Fruit fly (Drosophila melanogaster) whole organism, embryonic: ENCODE data around the gene CAHbeta.

Experiments
- CG10431 ChIP-seq: fragments of 200-800 bp; sonication (Bioruptor generic); optimal IDR thresholded peaks from 3 replicates; lab custom pipeline; 2018; ENCODE audit warnings: missing biosample characterization, mild to moderate bottlenecking, missing genetic modification characterization
- CG10565 ChIP-seq: fragments of 200-800 bp; sonication (Bioruptor generic); optimal IDR thresholded peaks from 3 replicates; lab custom pipeline; 2016; ENCODE audit warnings: missing biosample characterization, mild to moderate bottlenecking, missing genetic modification characterization
- CG10959 ChIP-seq: fragments of 200-800 bp; sonication (Bioruptor generic); IDR thresholded peaks from 2 replicates; pipeline ENCODE4 v1.3.6; 2022; ENCODE audit warnings: missing biosample characterization, missing genetic modification characterization
- CG11723 ChIP-seq: fragments of 200-800 bp; sonication (Bioruptor generic); optimal IDR thresholded peaks from 2 replicates; lab custom pipeline; 2017; ENCODE audit warnings: missing biosample characterization, mild to moderate bottlenecking, missing genetic modification characterization
- CG12071 ChIP-seq: fragments of 200-800 bp; sonication (Bioruptor generic); optimal IDR thresholded peaks from 3 replicates; lab custom pipeline; 2018; ENCODE audit warnings: missing biosample characterization, mild to moderate bottlenecking, missing genetic modification characterization
- CG12219 ChIP-seq: fragments of 200-800 bp; sonication (Bioruptor generic); optimal IDR thresholded peaks from 3 replicates; lab custom pipeline; 2018; ENCODE audit warnings: missing biosample characterization, mild to moderate bottlenecking, missing genetic modification characterization
- CG13424 ChIP-seq: fragments of 200-800 bp; sonication (Bioruptor generic); optimal IDR thresholded peaks from 2 replicates; lab custom pipeline; 2019; ENCODE audit warnings: missing biosample characterization, mild to moderate bottlenecking, missing genetic modification characterization, moderate library complexity
- CG14441 ChIP-seq: fragments of 200-800 bp; sonication (Bioruptor generic); IDR thresholded peaks from 2 replicates; pipeline ENCODE4 v1.3.6; 2022; ENCODE audit warnings: missing biosample characterization, missing genetic modification characterization
- CG15479 ChIP-seq: fragments of 200-800 bp; sonication (Bioruptor generic); optimal IDR thresholded peaks from 3 replicates; lab custom pipeline; 2019; ENCODE audit warnings: missing biosample characterization, mild to moderate bottlenecking, missing genetic modification characterization, moderate library complexity
- CG15601 ChIP-seq: fragments of 200-800 bp; sonication (Bioruptor generic); optimal IDR thresholded peaks from 3 replicates; lab custom pipeline; 2019; ENCODE audit warnings: missing biosample characterization, mild to moderate bottlenecking, missing genetic modification characterization, moderate library complexity
- CG16813 ChIP-seq: fragments of 200-800 bp; sonication (Bioruptor generic); IDR thresholded peaks from 3 replicates; pipeline ENCODE4 v1.3.6; 2022; ENCODE audit warnings: missing biosample characterization, missing genetic modification characterization; ENCODE audit not compliant: partially characterized antibody
- CG17361 ChIP-seq: fragments of 200-800 bp; sonication (Bioruptor generic); IDR thresholded peaks from 3 replicates; pipeline ENCODE4 v1.3.6; 2022; ENCODE audit warnings: missing biosample characterization, missing genetic modification characterization
- CG17568 ChIP-seq: fragments of 200-800 bp; sonication (Bioruptor generic); optimal IDR thresholded peaks from 2 replicates; lab custom pipeline; 2018; ENCODE audit warnings: missing biosample characterization, mild to moderate bottlenecking, missing genetic modification characterization, moderate library complexity
- CG1832 ChIP-seq: fragments of 200-800 bp; sonication (Bioruptor generic); optimal IDR thresholded peaks from 2 replicates; lab custom pipeline; 2017; ENCODE audit warnings: missing biosample characterization, mild to moderate bottlenecking, missing genetic modification characterization, inconsistent platforms
- CG43689 ChIP-seq: fragments of 200-800 bp; sonication (Bioruptor generic); IDR thresholded peaks from 2 replicates; pipeline ENCODE4 v1.3.6; 2022; ENCODE audit warnings: missing biosample characterization, missing genetic modification characterization
- CG4617 ChIP-seq: fragments of 200-800 bp; sonication (Bioruptor generic); optimal IDR thresholded peaks from 3 replicates; lab custom pipeline; 2016; ENCODE audit warnings: missing biosample characterization, missing genetic modification characterization, borderline replicate concordance
- CG6765 ChIP-seq: fragments of 200-800 bp; sonication (Bioruptor generic); optimal IDR thresholded peaks from 3 replicates; lab custom pipeline; 2017; ENCODE audit warnings: missing biosample characterization, mild to moderate bottlenecking, missing genetic modification characterization
- CG7271 ChIP-seq: fragments of 200-800 bp; sonication (Bioruptor generic); optimal IDR thresholded peaks from 2 replicates; lab custom pipeline; 2018; ENCODE audit warnings: missing biosample characterization, mild to moderate bottlenecking, missing genetic modification characterization, moderate library complexity
- CG7786 ChIP-seq: fragments of 200-800 bp; sonication (Bioruptor generic); optimal IDR thresholded peaks from 2 replicates; lab custom pipeline; 2016; ENCODE audit warnings: missing biosample characterization, missing genetic modification characterization
- CG8281 ChIP-seq: fragments of 200-800 bp; sonication (Bioruptor generic); optimal IDR thresholded peaks from 2 replicates; lab custom pipeline; 2018; ENCODE audit warnings: missing biosample characterization, mild to moderate bottlenecking, missing genetic modification characterization, moderate library complexity
- Camta ChIP-seq: fragments of 200-800 bp; sonication (Bioruptor generic); optimal IDR thresholded peaks from 2 replicates; lab custom pipeline; 2016; ENCODE audit warnings: missing biosample characterization, missing genetic modification characterization
- D19B ChIP-seq: fragments of 200-800 bp; sonication (Bioruptor generic); optimal IDR thresholded peaks from 2 replicates; lab custom pipeline; 2017; ENCODE audit warnings: missing biosample characterization, mild to moderate bottlenecking, missing genetic modification characterization
- Dll ChIP-seq: fragments of 200-800 bp; sonication (Bioruptor generic); IDR thresholded peaks from 4 replicates; pipeline ENCODE4 v1.3.6; 2022; ENCODE audit warnings: missing biosample characterization, missing genetic modification characterization; ENCODE audit not compliant: partially characterized antibody
- E2f2 ChIP-seq: fragments of 200-800 bp; sonication (Bioruptor generic); IDR thresholded peaks from 2 replicates; pipeline ENCODE4 v1.3.6; 2022; ENCODE audit warnings: missing biosample characterization, missing genetic modification characterization
- Fer1 ChIP-seq: fragments of 200-800 bp; sonication (Bioruptor generic); optimal IDR thresholded peaks from 2 replicates; lab custom pipeline; 2017; ENCODE audit warnings: missing biosample characterization, mild to moderate bottlenecking, missing genetic modification characterization
- Fer3 ChIP-seq: fragments of 200-800 bp; sonication (Bioruptor generic); optimal IDR thresholded peaks from 2 replicates; lab custom pipeline; 2018; ENCODE audit warnings: missing biosample characterization, mild to moderate bottlenecking, missing genetic modification characterization, moderate library complexity
- HLH3B ChIP-seq: fragments of 200-800 bp; sonication (Bioruptor generic); IDR thresholded peaks from 2 replicates; pipeline ENCODE4 v1.3.6; 2022; ENCODE audit warnings: missing biosample characterization, missing genetic modification characterization
- HLH4C ChIP-seq: fragments of 200-800 bp; sonication (Bioruptor generic); IDR thresholded peaks from 3 replicates; pipeline ENCODE4 v1.3.6; 2022; ENCODE audit warnings: missing biosample characterization, missing genetic modification characterization; ENCODE audit not compliant: partially characterized antibody
- HmgZ ChIP-seq: fragments of 200-800 bp; sonication (Bioruptor generic); optimal IDR thresholded peaks from 2 replicates; lab custom pipeline; 2018; ENCODE audit warnings: missing biosample characterization, mild to moderate bottlenecking, missing genetic modification characterization
- Hr3 ChIP-seq: fragments of 200-800 bp; sonication (Bioruptor generic); optimal IDR thresholded peaks from 3 replicates; lab custom pipeline; 2016; ENCODE audit warnings: missing biosample characterization, missing genetic modification characterization
- NFAT ChIP-seq: fragments of 200-800 bp; sonication (Bioruptor generic); IDR thresholded peaks from 2 replicates; pipeline ENCODE4 v1.3.6; 2022; ENCODE audit warnings: missing biosample characterization, missing genetic modification characterization
- PHDP ChIP-seq: fragments of 200-800 bp; sonication (Bioruptor generic); optimal IDR thresholded peaks from 3 replicates; lab custom pipeline; 2018; ENCODE audit warnings: missing biosample characterization, mild to moderate bottlenecking, missing genetic modification characterization, moderate library complexity
- Sry-δ ChIP-seq: fragments of 200-800 bp; sonication (Bioruptor generic); optimal IDR thresholded peaks from 2 replicates; lab custom pipeline; 2016; ENCODE audit warnings: missing biosample characterization, missing genetic modification characterization
- Trl ChIP-seq, 3 experiments: fragments of >200 bp in 2 of 3; fragments of 200-800 bp in 1 of 3; sonication (Bioruptor generic) in 1 of 3; optimal IDR thresholded peaks; 2 replicates in 1 of 3; 3 replicates in 2 of 3; lab custom pipeline; 2016 to 2017; ENCODE audit warnings: missing biosample characterization in 1 of 3, missing genetic modification characterization in 1 of 3
- ab ChIP-seq: fragments of 200-800 bp; sonication (Bioruptor generic); optimal IDR thresholded peaks from 2 replicates; lab custom pipeline; 2016; ENCODE audit warnings: missing biosample characterization, missing genetic modification characterization
- chm ChIP-seq: fragments of 200-800 bp; sonication (Bioruptor generic); IDR thresholded peaks from 2 replicates; pipeline ENCODE4 v1.3.6; 2022; ENCODE audit warnings: missing biosample characterization, missing genetic modification characterization
- chn ChIP-seq: fragments of 200-800 bp; sonication (Bioruptor generic); optimal IDR thresholded peaks from 2 replicates; lab custom pipeline; 2016; ENCODE audit warnings: missing biosample characterization, missing genetic modification characterization
- cwo ChIP-seq: fragments of 200-800 bp; sonication (Bioruptor generic); optimal IDR thresholded peaks from 3 replicates; lab custom pipeline; 2017; ENCODE audit warnings: missing biosample characterization, missing genetic modification characterization, mild to moderate bottlenecking, moderate library complexity, missing genetic modification reagents
- eyg ChIP-seq: fragments of 200-800 bp; sonication (Bioruptor generic); optimal IDR thresholded peaks from 3 replicates; lab custom pipeline; 2016; ENCODE audit warnings: missing biosample characterization, missing genetic modification characterization
- gce ChIP-seq: fragments of 200-800 bp; sonication (Bioruptor generic); IDR thresholded peaks from 3 replicates; pipeline ENCODE4 v1.3.6; 2022; ENCODE audit warnings: missing biosample characterization, missing genetic modification characterization
- ham ChIP-seq: fragments of 200-800 bp; sonication (Bioruptor generic); IDR thresholded peaks from 2 replicates; pipeline ENCODE4 v1.3.6; 2022; ENCODE audit warnings: missing biosample characterization, missing genetic modification characterization
- hbn ChIP-seq: fragments of 200-800 bp; sonication (Bioruptor generic); IDR thresholded peaks from 2 replicates; pipeline ENCODE4 v1.3.6; 2022; ENCODE audit warnings: missing biosample characterization, missing genetic modification characterization; ENCODE audit not compliant: partially characterized antibody
- lbe ChIP-seq: fragments of 200-800 bp; sonication (Bioruptor generic); optimal IDR thresholded peaks from 2 replicates; lab custom pipeline; 2016; ENCODE audit warnings: missing biosample characterization, mild to moderate bottlenecking, missing genetic modification characterization
- odd ChIP-seq: fragments of 200-800 bp; sonication (Bioruptor generic); optimal IDR thresholded peaks from 2 replicates; lab custom pipeline; 2017; ENCODE audit warnings: missing biosample characterization, mild to moderate bottlenecking, missing genetic modification characterization
- pfk ChIP-seq: fragments of 200-800 bp; sonication (Bioruptor generic); optimal IDR thresholded peaks from 2 replicates; lab custom pipeline; 2018; ENCODE audit warnings: missing biosample characterization, mild to moderate bottlenecking, missing genetic modification characterization, moderate library complexity
- rib ChIP-seq: fragments of 200-800 bp; sonication (Bioruptor generic); IDR thresholded peaks from 2 replicates; pipeline ENCODE4 v1.3.6; 2022; ENCODE audit warnings: missing biosample characterization, missing genetic modification characterization
- sim ChIP-seq: fragments of 200-800 bp; sonication (Bioruptor generic); IDR thresholded peaks from 2 replicates; pipeline ENCODE4 v1.3.6; 2022; ENCODE audit warnings: missing biosample characterization, missing genetic modification characterization
- slbo ChIP-seq: fragments of 200-800 bp; sonication (Bioruptor generic); IDR thresholded peaks from 2 replicates; pipeline ENCODE4 v1.3.6; 2022; ENCODE audit warnings: missing biosample characterization, missing genetic modification characterization

Gene CAHbeta

dm6 chr3R:8931777-8932345 lies 48.8 kb upstream of the CAHbeta start, which contains the start of gene pyd (continued):
- TF ChIP-seq chn (peak; percentile 64), gce (GFP tag; lab: Robert Waterston, UW) (peak; percentile 59; the same call in 1 of the 3 replicates), PHDP (tag; lab: Kevin White, UChicago) (peak; percentile 47), CG6765 (no peak), Sry-δ (GFP tag; lab: Kevin White, UChicago) (peak; percentile 83), lbe (peak; percentile 3), CG7271 (tag; lab: Kevin White, UChicago) (no peak), Fer1 (peak; percentile 76), eyg (peak; percentile 68), HmgZ (tag; lab: Kevin White, UChicago) (peak; percentile 68), odd (GFP tag; lab: Kevin White, UChicago) (peak; percentile 60), CG12071 (GFP tag; lab: Kevin White, UChicago) (peak; percentile 25), slbo (peak; percentile 47), Trl (optimal IDR thresholded peaks at IDR 0.05; lab: Kevin White, UChicago) (peak in 1 of 2 experiments; percentile 10), Trl (GFP tag; optimal IDR thresholded peaks at IDR 0.05; lab: Kevin White, UChicago) (peak; percentile 77), E2f2 (GFP tag; lab: Robert Waterston, UW) (peak; percentile 58), rib (GFP tag; lab: Robert Waterston, UW) (peak; percentile 51), D19B (peak; percentile 17), CG10565 (GFP tag; lab: Kevin White, UChicago) (no peak), CG43689 (no peak), CG17361 (GFP tag; lab: Robert Waterston, UW) (peak; percentile 81), CG10431 (GFP tag; lab: Kevin White, UChicago) (peak; percentile 52), Hr3 (GFP tag; lab: Kevin White, UChicago) (peak; percentile 58), ham (GFP tag; lab: Robert Waterston, UW) (no peak), CG15601 (tag; lab: Kevin White, UChicago) (peak; percentile 59), CG8281 (tag; lab: Kevin White, UChicago) (peak; percentile 89), CG10959 (GFP tag; lab: Robert Waterston, UW) (0 out of 2 replicates have a peak, but pooled peaks have one; percentile 5), Fer3 (peak; percentile 41), chm (GFP tag; lab: Robert Waterston, UW) (peak; percentile 92), hbn (GFP tag; lab: Robert Waterston, UW) (no peak; the same call in 1 of the 2 replicates), CG7786 (GFP tag; lab: Kevin White, UChicago) (peak; percentile 70), cwo (GFP tag; lab: Kevin White, UChicago) (no peak), ab (GFP tag; lab: Kevin White, UChicago) (no peak), CG14441 (GFP tag; lab: Robert Waterston, UW) (peak; percentile 46; the same call in 1 of the 2 replicates), CG11723 (GFP tag; lab: Kevin White, UChicago) (peak; percentile 36), CG4617 (GFP tag; lab: Kevin White, UChicago) (peak; percentile 45), HLH4C (GFP tag; lab: Robert Waterston, UW) (peak; percentile 65; the same call in 2 of the 3 replicates), Dll (GFP tag; lab: Robert Waterston, UW) (peak; percentile 69), CG13424 (peak; percentile 65), CG12219 (peak; percentile 38), HLH3B (GFP tag; lab: Robert Waterston, UW) (peak; percentile 32; the same call in 1 of the 2 replicates), pfk (GFP tag; lab: Kevin White, UChicago) (peak; percentile 60), Camta (peak; percentile 65), CG15479 (GFP tag; lab: Kevin White, UChicago) (peak; percentile 52), CG17568 (GFP tag; lab: Kevin White, UChicago) (peak; percentile 13), CG1832 (GFP tag; lab: Kevin White, UChicago) (no peak), NFAT (GFP tag; lab: Robert Waterston, UW) (peak; percentile 39; the same call in 1 of the 2 replicates), CG16813 (GFP tag; lab: Robert Waterston, UW) (peak; percentile 48; the same call in 2 of the 3 replicates), sim (peak; percentile 48; the same call in 1 of the 2 replicates)
